Fruit fly (Drosophila melanogaster): ENCODE measurements around the gene CG15814.

DNA sequence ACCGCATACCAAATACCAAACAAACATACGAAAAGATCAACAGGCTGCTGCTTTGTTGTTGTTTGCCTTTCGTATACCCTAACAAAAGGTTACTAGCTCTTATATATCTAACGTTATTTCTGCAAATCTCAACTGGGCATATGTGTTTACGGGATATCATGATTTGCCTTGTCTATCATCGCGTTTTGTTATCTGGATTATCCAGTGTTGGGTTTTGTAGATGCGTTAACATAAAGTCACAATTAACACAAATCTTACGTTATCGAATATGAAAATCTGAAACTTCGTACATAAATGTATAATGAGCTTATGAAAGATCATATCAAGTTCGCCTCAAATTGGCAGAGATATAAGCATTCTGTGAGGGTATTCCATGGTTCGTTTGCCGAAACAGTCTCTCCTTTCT, 19.9 kb downstream of the CG15814 start:
- TF ChIP-seq CG8478 (optimal IDR thresholded peaks at IDR 0.05): no peak
- no peak for TF ChIP-seq CTCF (optimal IDR thresholded peaks at IDR 0.05)
